Worm (Caenorhabditis elegans): Measurements from ENCODE around the gene F56A8.9.

F56A8.9 gene

DNA sequence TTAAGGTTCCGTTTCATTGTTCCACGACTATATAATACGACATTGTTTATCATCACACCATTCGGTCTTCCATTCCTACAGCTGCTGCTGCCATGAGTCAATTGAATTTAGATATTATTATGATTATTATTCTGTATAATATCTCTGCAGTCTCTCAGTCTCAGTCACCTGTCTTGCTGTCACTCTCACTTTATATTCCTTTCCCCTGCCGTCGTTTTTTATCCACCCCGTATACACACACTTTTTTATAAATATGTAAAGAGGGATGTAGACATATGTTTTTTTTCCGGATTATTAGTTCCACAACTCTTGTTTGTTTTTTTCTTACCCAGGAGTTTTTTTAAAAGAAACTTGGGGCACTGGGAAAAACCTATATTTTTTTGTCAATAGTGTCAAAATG, 17.8 kb downstream of the F56A8.9 start:
- TF ChIP-seq rec-8 (tag; optimal IDR thresholded peaks at IDR 0.05) (no peak), unc-62 (GFP tag; optimal IDR thresholded peaks at IDR 0.05) (no peak), ztf-28 (GFP tag; IDR thresholded peaks at IDR 0.05) (no peak), T26A5.8 (tag; optimal IDR thresholded peaks at IDR 0.05) (no peak), cebp-2 (GFP tag; IDR thresholded peaks at IDR 0.05) (no peak), nfya-1 (tag; optimal IDR thresholded peaks at IDR 0.05; ENCODE audit: borderline replicate concordance, insufficient read depth) (no peak), pbrm-1 (GFP tag; IDR thresholded peaks at IDR 0.05) (no peak), hrde-1 (tag; optimal IDR thresholded peaks at IDR 0.05; ENCODE audit: borderline replicate concordance) (no peak), akir-1 (GFP tag; optimal IDR thresholded peaks at IDR 0.05) (no peak), ccch-3 (GFP tag; optimal IDR thresholded peaks at IDR 0.05) (no peak), sea-2 (GFP tag; IDR thresholded peaks at IDR 0.05) (no peak), atf-7 (tag; optimal IDR thresholded peaks at IDR 0.05) (no peak), F57C9.4 (tag; optimal IDR thresholded peaks at IDR 0.05) (no peak)

DNA sequence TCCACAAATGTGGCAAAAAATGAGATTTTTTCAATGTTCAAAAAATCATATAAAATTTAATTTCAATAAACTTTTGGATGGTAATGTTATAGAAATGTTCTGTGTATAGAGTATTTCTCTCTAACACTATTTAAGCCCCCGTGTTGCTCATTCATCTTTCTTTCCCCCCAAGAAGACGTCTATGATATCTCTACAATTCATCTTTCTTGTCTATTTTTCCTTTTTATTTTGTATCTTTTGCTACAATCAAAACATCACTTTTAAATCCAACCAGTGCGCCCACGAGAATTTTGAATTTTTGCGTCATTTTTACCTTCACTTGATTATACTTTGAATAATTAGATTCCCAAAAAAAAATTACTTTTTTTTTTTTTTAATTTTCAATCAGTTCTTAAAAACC, 18.3 kb downstream of the F56A8.9 start:
- TF ChIP-seq ztf-28 (GFP tag; IDR thresholded peaks at IDR 0.05) (no peak), madf-6 (GFP tag; IDR thresholded peaks at IDR 0.05) (no peak), bed-1 (GFP tag; IDR thresholded peaks at IDR 0.05) (no peak), madf-3 (GFP tag; IDR thresholded peaks at IDR 0.05) (no peak), egl-44 (GFP tag; IDR thresholded peaks at IDR 0.05) (no peak), nhr-90 (tag; optimal IDR thresholded peaks at IDR 0.05) (no peak), cebp-2 (GFP tag; IDR thresholded peaks at IDR 0.05) (no peak), akir-1 (GFP tag; optimal IDR thresholded peaks at IDR 0.05) (no peak), tbp1 (GFP tag; optimal IDR thresholded peaks at IDR 0.05) (no peak), die-1 (tag; optimal IDR thresholded peaks at IDR 0.05) (no peak), ceh-40 (GFP tag; IDR thresholded peaks at IDR 0.05) (no peak), ceh-58 (GFP tag; IDR thresholded peaks at IDR 0.05) (no peak), lir-1 (GFP tag; conservative IDR thresholded peaks at IDR 0.05) (no peak), Y95B8A.8 (GFP tag; IDR thresholded peaks at IDR 0.05) (no peak), rpc-1 (optimal IDR thresholded peaks at IDR 0.05) (no peak), rpc-1 (tag; optimal IDR thresholded peaks at IDR 0.05) (no peak)

DNA sequence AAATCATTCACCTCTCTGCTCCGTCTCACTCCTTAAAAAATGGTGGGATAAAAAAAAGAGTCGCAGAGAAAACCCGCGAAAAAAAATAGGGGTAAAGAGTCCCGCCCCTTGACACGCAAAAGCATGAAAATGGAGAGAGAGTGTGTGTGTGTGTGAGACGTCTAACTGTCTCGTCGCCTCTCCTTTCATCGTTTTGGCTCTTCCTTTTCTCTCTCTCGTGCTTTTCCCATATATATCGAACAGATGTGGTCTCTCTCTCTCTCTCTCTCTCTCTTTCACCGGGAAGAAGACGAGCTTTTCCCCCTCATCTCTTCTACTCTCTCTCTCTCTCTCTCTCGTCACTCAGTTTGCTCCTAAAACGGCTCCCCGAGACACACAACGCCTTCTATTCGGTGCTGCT, 21.3 kb downstream of the F56A8.9 start:
- TF ChIP-seq athp-1 (tag; optimal IDR thresholded peaks at IDR 0.05) (no peak), F57C9.4 (tag; optimal IDR thresholded peaks at IDR 0.05) (no peak), attf-3 (GFP tag; conservative IDR thresholded peaks at IDR 0.05) (no peak), tlf-1 (GFP tag; optimal IDR thresholded peaks at IDR 0.05) (no peak), snpc-3.4 (tag; optimal IDR thresholded peaks at IDR 0.05) (no peak), Y95B8A.8 (GFP tag; IDR thresholded peaks at IDR 0.05) (no peak), him-1 (tag; optimal IDR thresholded peaks at IDR 0.05) (no peak), ekl-4 (GFP tag; IDR thresholded peaks at IDR 0.05) (0 out of 2 replicates have a peak, but pooled peaks have one; percentile 49), chd-7 (tag; optimal IDR thresholded peaks at IDR 0.05) (peak; percentile 2), madf-10 (tag; optimal IDR thresholded peaks at IDR 0.05) (peak; percentile 8), lin-26 (GFP tag; IDR thresholded peaks at IDR 0.05) (0 out of 2 replicates have a peak, but pooled peaks have one; percentile 29), nfyb-1 (GFP tag; IDR thresholded peaks at IDR 0.05) (peak; percentile 21; the same call in 1 of the 2 replicates), efl-1 (GFP tag; optimal IDR thresholded peaks at IDR 0.05) (no peak), ztf-26 (tag; optimal IDR thresholded peaks at IDR 0.05) (no peak), lag-1 (GFP tag; IDR thresholded peaks at IDR 0.05) (no peak), lin-54 (GFP tag; optimal IDR thresholded peaks at IDR 0.05) (no peak), K11D2.4 (GFP tag; IDR thresholded peaks at IDR 0.05) (0 out of 2 replicates have a peak, but pooled peaks have one; percentile 45), ceh-40 (GFP tag; IDR thresholded peaks at IDR 0.05) (no peak), ets-4 (GFP tag; optimal IDR thresholded peaks at IDR 0.05) (no peak), madf-6 (GFP tag; IDR thresholded peaks at IDR 0.05) (no peak), lin-40 (tag; optimal IDR thresholded peaks at IDR 0.05) (peak; percentile 62), nhr-80 (tag; optimal IDR thresholded peaks at IDR 0.05) (peak; percentile 37), unc-130 (GFP tag; optimal IDR thresholded peaks at IDR 0.05) (no peak), fkh-3 (tag; optimal IDR thresholded peaks at IDR 0.05) (no peak), T26A5.8 (tag; optimal IDR thresholded peaks at IDR 0.05) (no peak), ceh-27 (GFP tag; optimal IDR thresholded peaks at IDR 0.05) (peak; percentile 61), tbp1 (GFP tag; optimal IDR thresholded peaks at IDR 0.05) (peak; percentile 2)

Data from whole organism, young adult.